Fruit fly (Drosophila melanogaster): Measurements from ENCODE around the gene REPTOR.

REPTOR gene

DNA sequence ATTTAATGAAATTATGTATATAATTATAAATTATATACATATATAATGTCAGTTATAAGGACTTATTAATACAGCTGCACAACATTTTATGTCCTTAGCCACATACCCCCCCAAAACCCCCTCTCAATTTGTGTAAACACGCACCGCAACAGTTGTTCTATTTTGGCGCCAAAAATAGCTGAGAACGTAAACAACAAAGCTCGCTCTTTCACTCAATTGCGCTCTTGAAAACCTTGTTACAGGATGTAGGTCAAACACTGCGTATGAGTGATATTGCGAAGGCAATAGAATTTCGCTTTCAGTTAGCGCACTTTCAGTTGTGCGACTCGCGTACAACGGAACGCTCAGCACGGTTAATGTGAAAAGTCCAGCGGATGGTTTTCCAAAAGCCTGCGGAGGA is 38.3 kb downstream of the REPTOR start, which contains the start of gene Esyt2 (continued):
- TF ChIP-seq CG15011 (GFP tag; optimal IDR thresholded peaks at IDR 0.05) (peak; percentile 17), Asciz (GFP tag; optimal IDR thresholded peaks at IDR 0.05) (peak; percentile 4), CG30403 (GFP tag; optimal IDR thresholded peaks at IDR 0.05) (peak; percentile 21), HLHmδ (GFP tag; optimal IDR thresholded peaks at IDR 0.05) (no peak), pb (GFP tag; optimal IDR thresholded peaks at IDR 0.05) (no peak), pzg (GFP tag; optimal IDR thresholded peaks at IDR 0.05) (no peak), Myb (GFP tag; optimal IDR thresholded peaks at IDR 0.05) (no peak), CG6654 (GFP tag; optimal IDR thresholded peaks at IDR 0.05) (no peak), HLH54F (GFP tag; optimal IDR thresholded peaks at IDR 0.05) (no peak), Dfd (GFP tag; optimal IDR thresholded peaks at IDR 0.05) (no peak), CG10321 (GFP tag; IDR thresholded peaks at IDR 0.05) (no peak), wdn (GFP tag; IDR thresholded peaks at IDR 0.05) (peak; percentile 37; the same call in 1 of the 2 replicates), grn (GFP tag; optimal IDR thresholded peaks at IDR 0.05) (no peak), bbx (GFP tag; IDR thresholded peaks at IDR 0.05; ENCODE audit: partially characterized antibody) (peak; percentile 20; the same call in 1 of the 2 replicates), CoRest (tag; optimal IDR thresholded peaks at IDR 0.05) (peak; percentile 0), Sin3A (optimal IDR thresholded peaks at IDR 0.05) (no peak), Ssrp (tag; optimal IDR thresholded peaks at IDR 0.05) (no peak), NC2β (GFP tag; optimal IDR thresholded peaks at IDR 0.05) (no peak), B-H1 (GFP tag; IDR thresholded peaks at IDR 0.05) (peak; percentile 41; the same call in 1 of the 3 replicates), CG10654 (GFP tag; optimal IDR thresholded peaks at IDR 0.05) (no peak), Usf (GFP tag; optimal IDR thresholded peaks at IDR 0.05) (peak; percentile 11), Adf1 (GFP tag; IDR thresholded peaks at IDR 0.05) (no peak; the same call in 1 of the 2 replicates), Antp (GFP tag; optimal IDR thresholded peaks at IDR 0.05) (no peak), pho (GFP tag; optimal IDR thresholded peaks at IDR 0.05) (no peak), CG7963 (GFP tag; IDR thresholded peaks at IDR 0.05; ENCODE audit: partially characterized antibody) (no peak), Ptx1 (GFP tag; IDR thresholded peaks at IDR 0.05) (peak; percentile 47), gro (GFP tag; optimal IDR thresholded peaks at IDR 0.05) (no peak), Rfx (GFP tag; IDR thresholded peaks at IDR 0.05) (peak; percentile 76), E2f1 (GFP tag; IDR thresholded peaks at IDR 0.05) (peak; percentile 86), sim (GFP tag; IDR thresholded peaks at IDR 0.05) (no peak), sug (tag; optimal IDR thresholded peaks at IDR 0.05) (no peak), tna (GFP tag; IDR thresholded peaks at IDR 0.05; ENCODE audit: partially characterized antibody) (no peak), yki (optimal IDR thresholded peaks at IDR 0.05) (no peak), CG12744 (GFP tag; optimal IDR thresholded peaks at IDR 0.05) (no peak), klu (GFP tag; IDR thresholded peaks at IDR 0.05) (no peak), CG1792 (GFP tag; optimal IDR thresholded peaks at IDR 0.05) (no peak), fd64A (GFP tag; optimal IDR thresholded peaks at IDR 0.05) (no peak), Blimp-1 (GFP tag; optimal IDR thresholded peaks at IDR 0.05) (peak; percentile 27), zf30C (GFP tag; optimal IDR thresholded peaks at IDR 0.05) (no peak), unc-4 (GFP tag; IDR thresholded peaks at IDR 0.05; ENCODE audit: partially characterized antibody) (no peak), CG15479 (GFP tag; optimal IDR thresholded peaks at IDR 0.05) (no peak), CG18262 (tag; optimal IDR thresholded peaks at IDR 0.05) (peak; percentile 47), CG18619 (GFP tag; optimal IDR thresholded peaks at IDR 0.05) (peak; percentile 45), inv (GFP tag; IDR thresholded peaks at IDR 0.05; ENCODE audit: partially characterized antibody) (no peak), CG12769 (tag; optimal IDR thresholded peaks at IDR 0.05) (peak; percentile 37), CG18764 (GFP tag; optimal IDR thresholded peaks at IDR 0.05) (no peak), CG13123 (GFP tag; optimal IDR thresholded peaks at IDR 0.05) (no peak), Drgx (GFP tag; IDR thresholded peaks at IDR 0.05) (peak; percentile 71), CG9876 (GFP tag; optimal IDR thresholded peaks at IDR 0.05) (no peak), lab (GFP tag; optimal IDR thresholded peaks at IDR 0.05) (peak; percentile 74), gt (GFP tag; IDR thresholded peaks at IDR 0.05) (no peak), CG4328 (GFP tag; optimal IDR thresholded peaks at IDR 0.05) (no peak)
